Worm (Caenorhabditis elegans) whole organism, L4 larva: Measurements from ENCODE around the gene F35A5.8.

ENCODE experiments used
- F26F4.8 ChIP-seq: fragments of 200-800 bp; sonication (Bioruptor generic); conservative IDR thresholded peaks from 2 replicates; pipeline ENCODE4 v1.3.6; 2022; ENCODE audit warnings: missing genetic modification characterization, missing compliant biosample characterization
- F37D6.2 ChIP-seq: sonication (generic microtip); optimal IDR thresholded peaks from 2 replicates; lab custom pipeline; 2016; ENCODE audit warnings: mild to moderate bottlenecking, missing genetic modification characterization, missing compliant biosample characterization
- F44E2.7 ChIP-seq: fragments of 200-800 bp; sonication (Bioruptor generic); IDR thresholded peaks from 2 replicates; pipeline ENCODE4 v2.1.2; 2022; ENCODE audit warnings: missing genetic modification characterization, missing compliant biosample characterization
- F49E8.2 ChIP-seq: sonication (generic microtip); optimal IDR thresholded peaks from 2 replicates; lab custom pipeline; 2016; ENCODE audit warnings: missing compliant biosample characterization, mild to moderate bottlenecking, missing genetic modification characterization, borderline replicate concordance
- Y105C5A.15 ChIP-seq: fragments of 200-800 bp; sonication (Bioruptor generic); IDR thresholded peaks from 2 replicates; pipeline ENCODE4 v1.3.6; 2022; ENCODE audit warnings: missing genetic modification characterization, missing compliant biosample characterization
- Y75B8A.6 ChIP-seq: fragments of 200-800 bp; sonication (Bioruptor generic); IDR thresholded peaks from 2 replicates; pipeline ENCODE4 v1.3.6; 2022; ENCODE audit warnings: missing genetic modification reagents, missing genetic modification characterization, missing compliant biosample characterization
- aha-1 ChIP-seq: fragments of 150-350 bp; peaks from one replicate; lab custom pipeline; 2014; ENCODE audit warnings: missing biosample characterization, missing genetic modification characterization
- aly-2 ChIP-seq: sonication (generic microtip); optimal IDR thresholded peaks from 2 replicates; lab custom pipeline; 2018; ENCODE audit warnings: missing biosample characterization, missing genetic modification characterization
- ceh-28 ChIP-seq: fragments of 150-350 bp; optimal IDR thresholded peaks from 2 replicates; lab custom pipeline; 2014; ENCODE audit warnings: missing biosample characterization, missing genetic modification reagents, missing genetic modification characterization
- ceh-32 ChIP-seq: sonication (generic microtip); optimal IDR thresholded peaks from 2 replicates; lab custom pipeline; 2016; ENCODE audit warnings: mild to moderate bottlenecking, missing genetic modification characterization, missing compliant biosample characterization; ENCODE audit not compliant: poor library complexity
- ceh-44 ChIP-seq: fragments of 200-800 bp; sonication (Bioruptor generic); IDR thresholded peaks from 2 replicates; pipeline ENCODE4 v1.3.6; 2022; ENCODE audit warnings: missing genetic modification reagents, missing genetic modification characterization, missing compliant biosample characterization
- ceh-62 ChIP-seq: sonication (generic microtip); optimal IDR thresholded peaks from 2 replicates; lab custom pipeline; 2017; ENCODE audit warnings: missing biosample characterization, missing genetic modification characterization
- ceh-82 ChIP-seq: sonication (generic microtip); optimal IDR thresholded peaks from 2 replicates; lab custom pipeline; 2017; ENCODE audit warnings: missing biosample characterization, missing genetic modification characterization
- cey-2 ChIP-seq: sonication (generic microtip); optimal IDR thresholded peaks from 3 replicates; lab custom pipeline; 2017; ENCODE audit warnings: missing genetic modification characterization, mild to moderate bottlenecking, missing compliant biosample characterization, antibody characterized with exemption, borderline replicate concordance; ENCODE audit not compliant: insufficient read depth
- ctbp-1 ChIP-seq: fragments of 200-800 bp; sonication (Bioruptor generic); IDR thresholded peaks from 2 replicates; pipeline ENCODE4 v1.3.6; 2022; ENCODE audit warnings: missing genetic modification reagents, missing genetic modification characterization, missing compliant biosample characterization
- daf-12 ChIP-seq: fragments of 150-350 bp; optimal IDR thresholded peaks from 2 replicates; lab custom pipeline; 2014; ENCODE audit warnings: missing biosample characterization, missing genetic modification reagents, missing genetic modification characterization
- daf-16 ChIP-seq, 3 experiments: sonication (generic microtip); optimal IDR thresholded peaks; 2 replicates each; lab custom pipeline; 2016 to 2017; ENCODE audit warnings: missing genetic modification characterization in 3 of 3, missing genetic modification reagents in 3 of 3, mild to moderate bottlenecking in 2 of 3, missing compliant biosample characterization in 2 of 3, missing biosample characterization in 1 of 3, moderate library complexity in 1 of 3
- daf-8 ChIP-seq: fragments of 200-800 bp; sonication (Bioruptor generic); IDR thresholded peaks from 2 replicates; pipeline ENCODE4 v1.3.6; 2022; ENCODE audit warnings: missing genetic modification characterization, missing compliant biosample characterization
- duxl-1 ChIP-seq: sonication (generic microtip); optimal IDR thresholded peaks from 2 replicates; lab custom pipeline; 2016; ENCODE audit warnings: mild to moderate bottlenecking, missing genetic modification characterization, moderate library complexity, missing compliant biosample characterization; ENCODE audit not compliant: poor library complexity
- fkh-10 ChIP-seq: fragments of 150-350 bp; optimal IDR thresholded peaks from 2 replicates; lab custom pipeline; 2014; ENCODE audit warnings: missing biosample characterization, missing genetic modification reagents, missing genetic modification characterization
- gei-8 ChIP-seq: fragments of 200-800 bp; sonication (Bioruptor generic); optimal IDR thresholded peaks from 2 replicates; lab custom pipeline; 2018; ENCODE audit warnings: mild to moderate bottlenecking, missing genetic modification characterization, missing compliant biosample characterization
- hlh-11 ChIP-seq: fragments of 200-800 bp; sonication (Bioruptor generic); optimal IDR thresholded peaks from 2 replicates; lab custom pipeline; 2018; ENCODE audit warnings: mild to moderate bottlenecking, missing genetic modification characterization, missing compliant biosample characterization
- hlh-30 ChIP-seq: sonication (generic microtip); optimal IDR thresholded peaks from 2 replicates; lab custom pipeline; 2017; ENCODE audit warnings: antibody characterized with exemption, mild to moderate bottlenecking, missing genetic modification characterization, missing compliant biosample characterization; ENCODE audit not compliant: insufficient read depth
- jun-1 ChIP-seq: fragments of 150-350 bp; optimal IDR thresholded peaks from 2 replicates; lab custom pipeline; 2014; ENCODE audit warnings: missing biosample characterization, missing genetic modification reagents, missing genetic modification characterization
- lin-1 ChIP-seq: fragments of 200-800 bp; sonication (Bioruptor generic); IDR thresholded peaks from 2 replicates; pipeline ENCODE4 v1.3.6; 2022; ENCODE audit warnings: missing genetic modification reagents, missing genetic modification characterization, missing compliant biosample characterization
- lin-29 ChIP-seq: fragments of 200-800 bp; sonication (Bioruptor generic); IDR thresholded peaks from 2 replicates; pipeline ENCODE4 v1.3.6; 2022; ENCODE audit warnings: missing genetic modification reagents, missing genetic modification characterization, missing compliant biosample characterization
- madf-9 ChIP-seq: fragments of 200-800 bp; sonication (Bioruptor generic); conservative IDR thresholded peaks from 2 replicates; pipeline ENCODE4 v1.3.6; 2022; ENCODE audit warnings: missing genetic modification reagents, missing genetic modification characterization, missing compliant biosample characterization
- mes-2 ChIP-seq: sonication (generic microtip); optimal IDR thresholded peaks from 2 replicates; lab custom pipeline; 2016; ENCODE audit warnings: missing genotype, mild to moderate bottlenecking, missing genetic modification characterization, missing compliant biosample characterization; ENCODE audit not compliant: poor library complexity, severe bottlenecking
- mxl-3 ChIP-seq: fragments of 200-800 bp; sonication (Bioruptor generic); optimal IDR thresholded peaks from 2 replicates; lab custom pipeline; 2018; ENCODE audit warnings: mild to moderate bottlenecking, missing genetic modification characterization, missing compliant biosample characterization
- nhr-25 ChIP-seq: sonication (generic microtip); optimal IDR thresholded peaks from 2 replicates; lab custom pipeline; 2017; ENCODE audit warnings: missing genetic modification characterization, mild to moderate bottlenecking, missing compliant biosample characterization, antibody characterized with exemption, moderate library complexity, borderline replicate concordance; ENCODE audit not compliant: insufficient read depth
- nhr-28 ChIP-seq: fragments of 150-350 bp; optimal IDR thresholded peaks from 2 replicates; lab custom pipeline; 2014; ENCODE audit warnings: missing biosample characterization, missing genetic modification characterization
- nhr-42 ChIP-seq: fragments of 200-800 bp; sonication (Bioruptor generic); IDR thresholded peaks from 2 replicates; pipeline ENCODE4 v1.3.6; 2022; ENCODE audit warnings: missing genetic modification characterization, missing compliant biosample characterization
- nhr-48 ChIP-seq: sonication (generic microtip); optimal IDR thresholded peaks from 2 replicates; lab custom pipeline; 2016; ENCODE audit warnings: mild to moderate bottlenecking, missing genetic modification characterization, missing compliant biosample characterization
- pha-4 ChIP-seq, 2 experiments: fragments of 150-350 bp in 1 of 2; fragments of 200-800 bp in 1 of 2; sonication (Bioruptor generic) in 1 of 2; IDR thresholded peaks in 1 of 2; optimal IDR thresholded peaks in 1 of 2; 2 replicates each; pipeline versions ENCODE4 v1.3.6 to Lab custom; 2014 to 2022; ENCODE audit warnings: missing genetic modification characterization in 2 of 2, missing genetic modification reagents in 2 of 2, missing biosample characterization in 1 of 2, missing compliant biosample characterization in 1 of 2
- sdz-12 ChIP-seq: fragments of 200-800 bp; sonication (Bioruptor generic); optimal IDR thresholded peaks from 2 replicates; lab custom pipeline; 2018; ENCODE audit warnings: mild to moderate bottlenecking, missing genetic modification characterization, missing compliant biosample characterization
- snpc-1.2 ChIP-seq: fragments of 200-800 bp; sonication (Bioruptor generic); IDR thresholded peaks from 2 replicates; pipeline ENCODE4 v1.3.6; 2022; ENCODE audit warnings: missing genetic modification reagents, missing genetic modification characterization, missing compliant biosample characterization
- spr-3 ChIP-seq: fragments of 200-800 bp; sonication (Bioruptor generic); optimal IDR thresholded peaks from 2 replicates; lab custom pipeline; 2018; ENCODE audit warnings: mild to moderate bottlenecking, missing genetic modification characterization, missing compliant biosample characterization
- tag-97 ChIP-seq: fragments of 200-800 bp; sonication (Bioruptor generic); IDR thresholded peaks from 2 replicates; pipeline ENCODE4 v1.3.6; 2022; ENCODE audit warnings: missing genetic modification characterization, missing compliant biosample characterization
- unc-62 ChIP-seq, 3 experiments: fragments of 150-350 bp in 1 of 3; sonication (generic microtip); optimal IDR thresholded peaks in 2 of 3; peaks in 1 of 3; 1 replicate in 1 of 3; 2 replicates in 2 of 3; lab custom pipeline; 2014 to 2017; ENCODE audit warnings: missing biosample characterization in 3 of 3, missing genetic modification characterization in 3 of 3, missing genetic modification reagents in 3 of 3, missing genotype in 1 of 3
- zag-1 ChIP-seq: fragments of 150-350 bp; optimal IDR thresholded peaks from 2 replicates; lab custom pipeline; 2014; ENCODE audit warnings: missing biosample characterization, missing genetic modification characterization
- zfp-2 ChIP-seq: sonication (generic microtip); optimal IDR thresholded peaks from 2 replicates; lab custom pipeline; 2016; ENCODE audit warnings: mild to moderate bottlenecking, missing genetic modification characterization, missing compliant biosample characterization
- zip-11 ChIP-seq: fragments of 200-800 bp; sonication (Bioruptor generic); IDR thresholded peaks from 2 replicates; pipeline ENCODE4 v1.3.6; 2022; ENCODE audit warnings: missing genetic modification characterization, missing compliant biosample characterization
- ztf-11 ChIP-seq: fragments of 150-350 bp; optimal IDR thresholded peaks from 2 replicates; lab custom pipeline; 2014; ENCODE audit warnings: missing biosample characterization, missing genetic modification characterization

F35A5.8 gene

ce11 chrX:3835632-3836031 lies 32.4 kb upstream of the F35A5.8 start (continued):
- TF ChIP-seq ceh-82 (tag; lab: Kevin White, UChicago) (no peak), nhr-42 (no peak), lin-29 (GFP tag; lab: Robert Waterston, UW) (no peak), ceh-28 (tag; lab: Kevin White, UChicago) (no peak), ceh-62 (tag; lab: Kevin White, UChicago) (no peak), mes-2 (no peak), F44E2.7 (GFP tag; lab: Robert Waterston, UW) (no peak), nhr-48 (peak; percentile 45), duxl-1 (tag; lab: Kevin White, UChicago) (no peak), ceh-32 (tag; lab: Kevin White, UChicago) (no peak), snpc-1.2 (GFP tag; lab: Robert Waterston, UW) (no peak), pha-4 (GFP tag; IDR thresholded peaks at IDR 0.05; lab: Robert Waterston, UW) (no peak), pha-4 (tag; optimal IDR thresholded peaks at IDR 0.05; lab: Kevin White, UChicago) (peak; percentile 24), nhr-25 (tag; lab: Kevin White, UChicago) (no peak), sdz-12 (GFP tag; lab: Kevin White, UChicago) (no peak), F37D6.2 (tag; lab: Kevin White, UChicago) (no peak), hlh-30 (tag; lab: Kevin White, UChicago) (peak; percentile 30), madf-9 (GFP tag; lab: Robert Waterston, UW) (no peak), mxl-3 (peak; percentile 37), fkh-10 (GFP tag; lab: Kevin White, UChicago) (no peak), F49E8.2 (no peak), Y75B8A.6 (no peak), ceh-44 (GFP tag; lab: Robert Waterston, UW) (no peak)
- TF ChIP-seq, all 104 proteins: peak for 9

- TF ChIP-seq spr-3 (GFP tag; lab: Kevin White, UChicago): no peak
- no peak for TF ChIP-seq nhr-48
- TF ChIP-seq nhr-28 (tag; lab: Kevin White, UChicago): peak; percentile 10
- TF ChIP-seq aha-1 (tag; lab: Kevin White, UChicago): peak; percentile 86
- peak; percentile 6 for TF ChIP-seq hlh-11
- peak in 1 of 2 experiments; percentile 87 for TF ChIP-seq daf-16 (GFP tag; optimal IDR thresholded peaks at IDR 0.05; lab: Kevin White, UChicago)
- no peak for TF ChIP-seq daf-16 (tag; optimal IDR thresholded peaks at IDR 0.05; lab: Kevin White, UChicago)
- TF ChIP-seq zag-1: no peak
- TF ChIP-seq unc-62 (GFP tag; optimal IDR thresholded peaks at IDR 0.05 in 1 of 2; lab: Kevin White, UChicago): peak in 1 of 2 experiments; percentile 63
- no peak for TF ChIP-seq unc-62 (tag; optimal IDR thresholded peaks at IDR 0.05; lab: Kevin White, UChicago)
These were observed 30.9 kb upstream of the F35A5.8 start for ce11 chrX:3833964-3834840.

ce11 chrX:3832059-3832641 lies 28.9 kb upstream of the F35A5.8 start:
- TF ChIP-seq F26F4.8 (GFP tag; lab: Robert Waterston, UW) (no peak), ctbp-1 (GFP tag; lab: Robert Waterston, UW) (no peak), daf-12 (tag; lab: Kevin White, UChicago) (no peak), snpc-1.2 (GFP tag; lab: Robert Waterston, UW) (no peak), hlh-11 (peak; percentile 94), ceh-32 (tag; lab: Kevin White, UChicago) (no peak), aly-2 (tag; lab: Kevin White, UChicago) (no peak), lin-1 (GFP tag; lab: Robert Waterston, UW) (peak; percentile 84), jun-1 (tag; lab: Kevin White, UChicago) (peak; percentile 5), zip-11 (GFP tag; lab: Robert Waterston, UW) (no peak), tag-97 (GFP tag; lab: Robert Waterston, UW) (no peak), zfp-2 (no peak), Y105C5A.15 (GFP tag; lab: Robert Waterston, UW) (no peak), gei-8 (GFP tag; lab: Kevin White, UChicago) (peak; percentile 36), F49E8.2 (no peak), ztf-11 (tag; lab: Kevin White, UChicago) (no peak), ceh-82 (tag; lab: Kevin White, UChicago) (no peak), daf-8 (no peak), cey-2 (peak; percentile 17)
